Worm (Caenorhabditis elegans) whole organism, L3 larva: ENCODE measurements around the gene ZK666.8.

Experiments
- aly-2 ChIP-seq: fragments of 150-350 bp; optimal IDR thresholded peaks from 2 replicates; lab custom pipeline; 2014; ENCODE audit warnings: missing biosample characterization, missing genetic modification characterization
- ama-1 ChIP-seq: fragments of 150-350 bp; optimal IDR thresholded peaks from 2 replicates; lab custom pipeline; 2018
- elt-1 ChIP-seq: fragments of 150-350 bp; optimal IDR thresholded peaks from 2 replicates; lab custom pipeline; 2014; ENCODE audit warnings: missing biosample characterization, missing genetic modification characterization
- elt-2 ChIP-seq: sonication (generic microtip); optimal IDR thresholded peaks from 2 replicates; lab custom pipeline; 2016; ENCODE audit warnings: missing genetic modification reagents, mild to moderate bottlenecking, missing genetic modification characterization, missing compliant biosample characterization
- lin-39 ChIP-seq: fragments of 150-350 bp; optimal IDR thresholded peaks from 2 replicates; lab custom pipeline; 2018; ENCODE audit warnings: missing biosample characterization, missing genetic modification reagents, missing genetic modification characterization
- nhr-76 ChIP-seq: fragments of 150-350 bp; sonication (generic microtip); optimal IDR thresholded peaks from 5 replicates; lab custom pipeline; 2014; ENCODE audit warnings: missing biosample characterization, missing genetic modification characterization
- nhr-77 ChIP-seq: fragments of 150-350 bp; optimal IDR thresholded peaks from 2 replicates; lab custom pipeline; 2014; ENCODE audit warnings: missing biosample characterization, missing genetic modification characterization
- pqm-1 ChIP-seq: fragments of 150-350 bp; optimal IDR thresholded peaks from 2 replicates; lab custom pipeline; 2017; ENCODE audit warnings: missing biosample characterization, missing genetic modification characterization, inconsistent platforms
- snpc-4 ChIP-seq: fragments of 150-350 bp; optimal IDR thresholded peaks from 2 replicates; lab custom pipeline; 2014; ENCODE audit warnings: missing biosample characterization, missing genetic modification characterization
- unc-39 ChIP-seq: sonication (generic microtip); optimal IDR thresholded peaks from 4 replicates; lab custom pipeline; 2017; ENCODE audit warnings: missing biosample characterization, missing genetic modification characterization
- unc-62 ChIP-seq: fragments of 150-350 bp; sonication (generic microtip); optimal IDR thresholded peaks from 4 replicates; lab custom pipeline; 2014; ENCODE audit warnings: missing biosample characterization, missing genetic modification reagents, missing genetic modification characterization
- ztf-11 ChIP-seq: fragments of 150-350 bp; optimal IDR thresholded peaks from 2 replicates; lab custom pipeline; 2014; ENCODE audit warnings: missing biosample characterization, missing genetic modification characterization

- TF ChIP-seq nhr-76 (tag; lab: Kevin White, UChicago) (no peak), pqm-1 (no peak), elt-1 (tag; lab: Kevin White, UChicago) (no peak), nhr-77 (tag; lab: Kevin White, UChicago) (no peak), aly-2 (tag; lab: Kevin White, UChicago) (no peak), unc-39 (tag; lab: Kevin White, UChicago) (no peak), unc-62 (no peak), elt-2 (tag; lab: Kevin White, UChicago) (no peak), ztf-11 (tag; lab: Kevin White, UChicago) (no peak), lin-39 (tag; lab: Kevin White, UChicago) (no peak), snpc-4 (tag; lab: Kevin White, UChicago) (no peak), ama-1 (no peak)
Measured at ce11 chrII:10519863-10520262, 26.9 kb upstream of the ZK666.8 start.
